Worm (Caenorhabditis elegans) whole organism, L4 larva: Measurements from ENCODE around the gene F08G2.4.
A peak's percentile ranks its signal among the peaks of the same experiment; 100 is the strongest.

Experiments used
- F44E2.7 ChIP-seq: fragments of 200-800 bp; sonication (Bioruptor generic); IDR thresholded peaks from 2 replicates; pipeline ENCODE4 v2.1.2; 2022; ENCODE audit warnings: missing genetic modification characterization, missing compliant biosample characterization
- R02D3.7 ChIP-seq: fragments of 150-350 bp; sonication (generic microtip); optimal IDR thresholded peaks from 3 replicates; lab custom pipeline; 2014; ENCODE audit warnings: missing biosample characterization, missing genetic modification characterization
- T20F7.1 ChIP-seq: fragments of 200-800 bp; sonication (Bioruptor generic); optimal IDR thresholded peaks from 2 replicates; lab custom pipeline; 2018; ENCODE audit warnings: mild to moderate bottlenecking, missing genetic modification characterization, missing compliant biosample characterization
- T26A8.4 ChIP-seq: fragments of 200-800 bp; sonication (Bioruptor generic); IDR thresholded peaks from 2 replicates; pipeline ENCODE4 v1.3.6; 2022; ENCODE audit warnings: missing genetic modification characterization, missing compliant biosample characterization
- Y105C5A.15 ChIP-seq: fragments of 200-800 bp; sonication (Bioruptor generic); IDR thresholded peaks from 2 replicates; pipeline ENCODE4 v1.3.6; 2022; ENCODE audit warnings: missing genetic modification characterization, missing compliant biosample characterization
- Y75B8A.6 ChIP-seq: fragments of 200-800 bp; sonication (Bioruptor generic); IDR thresholded peaks from 2 replicates; pipeline ENCODE4 v1.3.6; 2022; ENCODE audit warnings: missing genetic modification reagents, missing genetic modification characterization, missing compliant biosample characterization
- aly-2 ChIP-seq: sonication (generic microtip); optimal IDR thresholded peaks from 2 replicates; lab custom pipeline; 2018; ENCODE audit warnings: missing biosample characterization, missing genetic modification characterization
- ama-1 ChIP-seq: fragments of 150-350 bp; optimal IDR thresholded peaks from 2 replicates; lab custom pipeline; 2014; ENCODE audit warnings: inconsistent platforms, mixed read lengths
- ces-1 ChIP-seq: fragments of 150-350 bp; sonication (generic microtip); optimal IDR thresholded peaks from 4 replicates; lab custom pipeline; 2014; ENCODE audit warnings: missing biosample characterization, missing genetic modification reagents, missing genetic modification characterization
- cey-2 ChIP-seq: sonication (generic microtip); optimal IDR thresholded peaks from 3 replicates; lab custom pipeline; 2017; ENCODE audit warnings: missing genetic modification characterization, mild to moderate bottlenecking, missing compliant biosample characterization, antibody characterized with exemption, borderline replicate concordance; ENCODE audit not compliant: insufficient read depth
- ctbp-1 ChIP-seq: fragments of 200-800 bp; sonication (Bioruptor generic); IDR thresholded peaks from 2 replicates; pipeline ENCODE4 v1.3.6; 2022; ENCODE audit warnings: missing genetic modification reagents, missing genetic modification characterization, missing compliant biosample characterization
- dmd-8 ChIP-seq: fragments of 200-800 bp; sonication (Bioruptor generic); IDR thresholded peaks from 2 replicates; pipeline ENCODE4 v1.3.6; 2022; ENCODE audit warnings: missing genetic modification characterization, missing compliant biosample characterization
- duxl-1 ChIP-seq: sonication (generic microtip); optimal IDR thresholded peaks from 2 replicates; lab custom pipeline; 2016; ENCODE audit warnings: mild to moderate bottlenecking, missing genetic modification characterization, moderate library complexity, missing compliant biosample characterization; ENCODE audit not compliant: poor library complexity
- dve-1 ChIP-seq: sonication (generic microtip); optimal IDR thresholded peaks from 2 replicates; lab custom pipeline; 2017; ENCODE audit warnings: antibody characterized with exemption, mild to moderate bottlenecking, missing genetic modification characterization, missing compliant biosample characterization; ENCODE audit not compliant: insufficient read depth
- egl-27 ChIP-seq: sonication (generic microtip); optimal IDR thresholded peaks from 3 replicates; lab custom pipeline; 2017; ENCODE audit warnings: missing biosample characterization, missing genetic modification reagents, missing genetic modification characterization
- egl-43 ChIP-seq: fragments of 200-800 bp; sonication (Bioruptor generic); IDR thresholded peaks from 2 replicates; pipeline ENCODE4 v1.3.6; 2022; ENCODE audit warnings: missing genetic modification reagents, missing genetic modification characterization, missing compliant biosample characterization
- fos-1 ChIP-seq: fragments of 150-350 bp; optimal IDR thresholded peaks from 2 replicates; lab custom pipeline; 2014; ENCODE audit warnings: missing biosample characterization, missing genetic modification characterization
- gei-8 ChIP-seq: fragments of 200-800 bp; sonication (Bioruptor generic); optimal IDR thresholded peaks from 2 replicates; lab custom pipeline; 2018; ENCODE audit warnings: mild to moderate bottlenecking, missing genetic modification characterization, missing compliant biosample characterization
- hif-1 ChIP-seq, 2 experiments: sonication (generic microtip); optimal IDR thresholded peaks; 2 replicates each; lab custom pipeline; 2016 to 2017; ENCODE audit warnings: missing compliant biosample characterization in 2 of 2, missing genetic modification characterization in 2 of 2, missing genetic modification reagents in 2 of 2, missing genotype in 2 of 2, mild to moderate bottlenecking in 1 of 2
- hlh-11 ChIP-seq: fragments of 200-800 bp; sonication (Bioruptor generic); optimal IDR thresholded peaks from 2 replicates; lab custom pipeline; 2018; ENCODE audit warnings: mild to moderate bottlenecking, missing genetic modification characterization, missing compliant biosample characterization
- hlh-30 ChIP-seq: sonication (generic microtip); optimal IDR thresholded peaks from 2 replicates; lab custom pipeline; 2017; ENCODE audit warnings: antibody characterized with exemption, mild to moderate bottlenecking, missing genetic modification characterization, missing compliant biosample characterization; ENCODE audit not compliant: insufficient read depth
- lin-29 ChIP-seq: fragments of 200-800 bp; sonication (Bioruptor generic); IDR thresholded peaks from 2 replicates; pipeline ENCODE4 v1.3.6; 2022; ENCODE audit warnings: missing genetic modification reagents, missing genetic modification characterization, missing compliant biosample characterization
- lin-38 ChIP-seq: fragments of 200-800 bp; sonication (Bioruptor generic); IDR thresholded peaks from 2 replicates; pipeline ENCODE4 v1.3.6; 2022; ENCODE audit warnings: missing genetic modification reagents, missing genetic modification characterization, missing compliant biosample characterization
- lir-3 ChIP-seq: sonication (generic microtip); optimal IDR thresholded peaks from 2 replicates; lab custom pipeline; 2016; ENCODE audit warnings: mild to moderate bottlenecking, missing genetic modification characterization, missing compliant biosample characterization
- lsy-2 ChIP-seq, 2 experiments: fragments of 150-350 bp in 1 of 2; sonication (generic microtip) in 1 of 2; optimal IDR thresholded peaks; 2 replicates each; lab custom pipeline; 2014 to 2017; ENCODE audit warnings: missing biosample characterization in 2 of 2, missing genetic modification characterization in 2 of 2
- madf-5 ChIP-seq, 2 experiments: fragments of 200-800 bp; sonication (Bioruptor generic); IDR thresholded peaks; 2 replicates each; pipeline ENCODE4 v1.3.6; 2022; ENCODE audit warnings: missing compliant biosample characterization in 2 of 2, missing genetic modification characterization in 2 of 2
- madf-9 ChIP-seq: fragments of 200-800 bp; sonication (Bioruptor generic); conservative IDR thresholded peaks from 2 replicates; pipeline ENCODE4 v1.3.6; 2022; ENCODE audit warnings: missing genetic modification reagents, missing genetic modification characterization, missing compliant biosample characterization
- mdl-1 ChIP-seq, 2 experiments: fragments of 150-350 bp in 1 of 2; sonication (generic microtip) in 1 of 2; optimal IDR thresholded peaks; 2 replicates each; lab custom pipeline; 2014 to 2017; ENCODE audit warnings: missing biosample characterization in 2 of 2, missing genetic modification characterization in 2 of 2
- mep-1 ChIP-seq: fragments of 150-350 bp; sonication (generic microtip); optimal IDR thresholded peaks from 3 replicates; lab custom pipeline; 2014; ENCODE audit warnings: missing biosample characterization, missing genetic modification characterization
- mes-2 ChIP-seq: sonication (generic microtip); optimal IDR thresholded peaks from 2 replicates; lab custom pipeline; 2016; ENCODE audit warnings: missing genotype, mild to moderate bottlenecking, missing genetic modification characterization, missing compliant biosample characterization; ENCODE audit not compliant: poor library complexity, severe bottlenecking
- mxl-3 ChIP-seq: fragments of 200-800 bp; sonication (Bioruptor generic); optimal IDR thresholded peaks from 2 replicates; lab custom pipeline; 2018; ENCODE audit warnings: mild to moderate bottlenecking, missing genetic modification characterization, missing compliant biosample characterization
- nhr-10 ChIP-seq: fragments of 150-350 bp; optimal IDR thresholded peaks from 2 replicates; lab custom pipeline; 2014; ENCODE audit warnings: missing biosample characterization, missing genetic modification characterization
- nhr-237 ChIP-seq: sonication (generic microtip); optimal IDR thresholded peaks from 2 replicates; lab custom pipeline; 2017; ENCODE audit warnings: missing biosample characterization, missing genetic modification characterization
- nhr-25 ChIP-seq: sonication (generic microtip); optimal IDR thresholded peaks from 2 replicates; lab custom pipeline; 2017; ENCODE audit warnings: missing genetic modification characterization, mild to moderate bottlenecking, missing compliant biosample characterization, antibody characterized with exemption, moderate library complexity, borderline replicate concordance; ENCODE audit not compliant: insufficient read depth
- nhr-41 ChIP-seq: fragments of 200-800 bp; sonication (Bioruptor generic); IDR thresholded peaks from 2 replicates; pipeline ENCODE4 v1.3.6; 2022; ENCODE audit warnings: missing genetic modification reagents, missing genetic modification characterization, missing compliant biosample characterization
- nhr-42 ChIP-seq: fragments of 200-800 bp; sonication (Bioruptor generic); IDR thresholded peaks from 2 replicates; pipeline ENCODE4 v1.3.6; 2022; ENCODE audit warnings: missing genetic modification characterization, missing compliant biosample characterization
- nhr-48 ChIP-seq: sonication (generic microtip); optimal IDR thresholded peaks from 2 replicates; lab custom pipeline; 2016; ENCODE audit warnings: mild to moderate bottlenecking, missing genetic modification characterization, missing compliant biosample characterization
- nhr-6 ChIP-seq: fragments of 150-350 bp; optimal IDR thresholded peaks from 2 replicates; lab custom pipeline; 2014; ENCODE audit warnings: missing biosample characterization, missing genetic modification characterization
- nhr-76 ChIP-seq: fragments of 150-350 bp; optimal IDR thresholded peaks from 2 replicates; lab custom pipeline; 2014; ENCODE audit warnings: missing biosample characterization, missing genetic modification characterization
- nhr-77 ChIP-seq: fragments of 150-350 bp; optimal IDR thresholded peaks from 2 replicates; lab custom pipeline; 2014; ENCODE audit warnings: missing biosample characterization, missing genetic modification characterization
- saeg-2 ChIP-seq: fragments of 200-800 bp; sonication (Bioruptor generic); IDR thresholded peaks from 2 replicates; pipeline ENCODE4 v1.3.6; 2022; ENCODE audit warnings: missing genetic modification reagents, missing genetic modification characterization, missing compliant biosample characterization
- set-16 ChIP-seq: fragments of 200-800 bp; sonication (Bioruptor generic); IDR thresholded peaks from 2 replicates; pipeline ENCODE4 v1.3.6; 2022; ENCODE audit warnings: missing genetic modification reagents, missing genetic modification characterization, missing compliant biosample characterization
- skn-1 ChIP-seq: fragments of 150-350 bp; optimal IDR thresholded peaks from 2 replicates; lab custom pipeline; 2014; ENCODE audit warnings: missing biosample characterization, missing genetic modification characterization
- spr-1 ChIP-seq: sonication (generic microtip); optimal IDR thresholded peaks from 2 replicates; lab custom pipeline; 2016; ENCODE audit warnings: mild to moderate bottlenecking, missing genetic modification characterization, missing compliant biosample characterization
- spr-3 ChIP-seq: fragments of 200-800 bp; sonication (Bioruptor generic); optimal IDR thresholded peaks from 2 replicates; lab custom pipeline; 2018; ENCODE audit warnings: mild to moderate bottlenecking, missing genetic modification characterization, missing compliant biosample characterization
- tra-1 ChIP-seq: fragments of 200-800 bp; sonication (Bioruptor generic); IDR thresholded peaks from 2 replicates; pipeline ENCODE4 v1.3.6; 2022; ENCODE audit warnings: missing genetic modification reagents, missing genetic modification characterization, missing compliant biosample characterization
- vab-7 ChIP-seq: fragments of 200-800 bp; sonication (Bioruptor generic); IDR thresholded peaks from 2 replicates; pipeline ENCODE4 v1.3.6; 2022; ENCODE audit warnings: missing genetic modification reagents, missing genetic modification characterization, missing compliant biosample characterization
- zip-11 ChIP-seq: fragments of 200-800 bp; sonication (Bioruptor generic); IDR thresholded peaks from 2 replicates; pipeline ENCODE4 v1.3.6; 2022; ENCODE audit warnings: missing genetic modification characterization, missing compliant biosample characterization
- ztf-7 ChIP-seq: fragments of 150-350 bp; optimal IDR thresholded peaks from 2 replicates; lab custom pipeline; 2014; ENCODE audit warnings: missing biosample characterization, missing genetic modification characterization

F08G2.4 gene

ce11 chrII:13830255-13830654, at the start of gene F08G2.4:
TSS of gene F08G2.4 (plus strand) at chrII:13830602.
- TF ChIP-seq zip-11 (GFP tag; lab: Robert Waterston, UW) (no peak), hlh-11 (no peak), ces-1 (GFP tag; lab: Kevin White, UChicago) (no peak), spr-3 (no peak), egl-27 (no peak), egl-43 (no peak), nhr-48 (no peak), dve-1 (no peak), mxl-3 (no peak), mdl-1 (tag; optimal IDR thresholded peaks at IDR 0.05; lab: Kevin White, UChicago) (no peak), lsy-2 (tag; optimal IDR thresholded peaks at IDR 0.05; lab: Kevin White, UChicago) (no peak), nhr-25 (tag; lab: Kevin White, UChicago) (no peak), madf-9 (GFP tag; lab: Robert Waterston, UW) (no peak), tra-1 (GFP tag; lab: Robert Waterston, UW) (no peak), aly-2 (tag; lab: Kevin White, UChicago) (no peak)

DNA sequence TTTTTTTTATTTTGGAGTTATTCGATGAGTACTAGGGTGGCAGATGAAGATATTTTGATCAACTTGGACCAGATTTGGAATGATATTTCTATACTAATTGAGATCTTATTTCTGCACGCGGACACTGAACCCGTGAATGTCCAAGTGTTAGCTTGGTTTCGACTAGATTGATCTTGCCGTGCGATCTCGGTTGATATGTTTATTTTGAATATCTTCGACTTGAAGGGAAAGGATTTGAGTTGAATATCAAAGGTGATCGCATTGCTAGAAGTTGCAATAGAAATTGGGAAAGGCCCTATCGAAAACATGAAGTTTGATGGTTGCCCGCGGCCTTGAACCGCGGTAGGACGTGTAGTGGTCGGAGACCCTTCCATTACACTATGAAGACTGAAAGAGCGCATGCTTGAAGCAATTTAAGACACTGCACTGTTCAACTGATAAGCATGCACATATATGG, 49.6 kb upstream of the F08G2.4 start:
- TF ChIP-seq dve-1 (peak; percentile 92), gei-8 (GFP tag; lab: Kevin White, UChicago) (peak; percentile 57), tra-1 (GFP tag; lab: Robert Waterston, UW) (0 out of 2 replicates have a peak, but pooled peaks have one; percentile 36), vab-7 (no peak), Y105C5A.15 (GFP tag; lab: Robert Waterston, UW) (no peak), fos-1 (tag; lab: Kevin White, UChicago) (no peak), nhr-6 (tag; lab: Kevin White, UChicago) (no peak), nhr-76 (no peak), F44E2.7 (GFP tag; lab: Robert Waterston, UW) (no peak), lin-29 (GFP tag; lab: Robert Waterston, UW) (no peak), hlh-30 (tag; lab: Kevin White, UChicago) (no peak), duxl-1 (peak; percentile 18), mep-1 (tag; lab: Kevin White, UChicago) (peak; percentile 67), skn-1 (tag; lab: Kevin White, UChicago) (no peak), egl-43 (peak; percentile 18; the same call in 1 of the 2 replicates), madf-9 (GFP tag; lab: Robert Waterston, UW) (no peak), cey-2 (tag; lab: Kevin White, UChicago) (no peak), nhr-237 (tag; lab: Kevin White, UChicago) (no peak), nhr-10 (tag; lab: Kevin White, UChicago) (peak; percentile 21), T26A8.4 (GFP tag; lab: Robert Waterston, UW) (0 out of 2 replicates have a peak, but pooled peaks have one; percentile 45), ztf-7 (tag; lab: Kevin White, UChicago) (no peak), saeg-2 (GFP tag; lab: Robert Waterston, UW) (no peak), lin-38 (no peak), hif-1 (tag; optimal IDR thresholded peaks at IDR 0.05; lab: Kevin White, UChicago) (no peak), R02D3.7 (tag; lab: Kevin White, UChicago) (no peak), Y75B8A.6 (GFP tag; lab: Robert Waterston, UW) (no peak), mes-2 (tag; lab: Kevin White, UChicago) (peak; percentile 29), T20F7.1 (GFP tag; lab: Kevin White, UChicago) (no peak), lir-3 (no peak), ctbp-1 (no peak), nhr-42 (GFP tag; lab: Robert Waterston, UW) (peak; percentile 47; the same call in 1 of the 2 replicates), nhr-41 (no peak), set-16 (GFP tag; lab: Robert Waterston, UW) (no peak), spr-1 (tag; lab: Kevin White, UChicago) (no peak), lsy-2 (tag; optimal IDR thresholded peaks at IDR 0.05; lab: Kevin White, UChicago) (no peak), ama-1 (lab: Kevin White, UChicago) (no peak), dmd-8 (GFP tag; lab: Robert Waterston, UW) (0 out of 2 replicates have a peak, but pooled peaks have one; percentile 43), madf-5 (GFP tag; IDR thresholded peaks at IDR 0.05; lab: Robert Waterston, UW) (0 out of 4 replicates have a peak, but pooled peaks of 1 of the 2 experiments have one; percentile 67), nhr-77 (peak; percentile 88)
